Fruit fly (Drosophila melanogaster) whole organism, adult: Measurements from ENCODE around the gene CG33514.

ENCODE experiments used
- CG12768 ChIP-seq: fragments of 200-800 bp; sonication (Bioruptor generic); optimal IDR thresholded peaks from 2 replicates; lab custom pipeline; 2017; ENCODE audit warnings: missing biosample characterization, missing genetic modification characterization, mild to moderate bottlenecking, moderate library complexity, missing genetic modification reagents
- CG7045 ChIP-seq: fragments of 200-800 bp; sonication (Bioruptor generic); optimal IDR thresholded peaks from 2 replicates; lab custom pipeline; 2017; ENCODE audit warnings: missing biosample characterization, mild to moderate bottlenecking, missing genetic modification characterization
- Clk ChIP-seq: fragments of 200-800 bp; sonication (Bioruptor generic); optimal IDR thresholded peaks from 2 replicates; lab custom pipeline; 2017; ENCODE audit warnings: missing biosample characterization, missing genetic modification characterization
- ovo ChIP-seq: fragments of 200-800 bp; sonication (Bioruptor generic); optimal IDR thresholded peaks from 2 replicates; lab custom pipeline; 2016; ENCODE audit warnings: missing biosample characterization, missing genetic modification characterization

dm6 chr3L:4395501-4396073, 30.4 kb downstream of the CG33514 start:
- TF ChIP-seq ovo (GFP tag; lab: Kevin White, UChicago) (no peak), CG12768 (no peak), CG7045 (GFP tag; lab: Kevin White, UChicago) (no peak), Clk (GFP tag; lab: Kevin White, UChicago) (no peak)
